Worm (Caenorhabditis elegans) whole organism, early embryonic: ENCODE measurements around the gene C34F11.8.

ENCODE experiments used
- B0310.2 ChIP-seq: sonication (generic microtip); optimal IDR thresholded peaks from 2 replicates; lab custom pipeline; 2016; ENCODE audit warnings: mild to moderate bottlenecking, missing genetic modification characterization, missing compliant biosample characterization
- F13C5.2 ChIP-seq: sonication (generic microtip); optimal IDR thresholded peaks from 2 replicates; lab custom pipeline; 2017; ENCODE audit warnings: mild to moderate bottlenecking, missing genetic modification characterization, inconsistent platforms, missing compliant biosample characterization
- aly-1 ChIP-seq: sonication (generic microtip); optimal IDR thresholded peaks from 2 replicates; lab custom pipeline; 2016; ENCODE audit warnings: missing genetic modification characterization, missing compliant biosample characterization
- ama-1 ChIP-seq: fragments of 150-350 bp; optimal IDR thresholded peaks from 2 replicates; lab custom pipeline; 2014
- ceh-13 ChIP-seq: fragments of 200-800 bp; sonication (Bioruptor generic); optimal IDR thresholded peaks from 2 replicates; lab custom pipeline; 2018; ENCODE audit warnings: mild to moderate bottlenecking, missing genetic modification characterization, missing compliant biosample characterization
- ceh-36 ChIP-seq: sonication (generic microtip); optimal IDR thresholded peaks from 2 replicates; lab custom pipeline; 2016; ENCODE audit warnings: missing genetic modification characterization, inconsistent platforms, missing compliant biosample characterization
- ets-7 ChIP-seq: sonication (generic microtip); optimal IDR thresholded peaks from 2 replicates; lab custom pipeline; 2016; ENCODE audit warnings: missing genotype, missing genetic modification characterization, missing compliant biosample characterization
- flt-1 ChIP-seq: fragments of 200-800 bp; sonication (Bioruptor generic); IDR thresholded peaks from 2 replicates; pipeline ENCODE4 v1.3.6; 2022; ENCODE audit warnings: missing genetic modification characterization, missing compliant biosample characterization
- hmbx-1 ChIP-seq: sonication (generic microtip); optimal IDR thresholded peaks from 2 replicates; lab custom pipeline; 2016; ENCODE audit warnings: mild to moderate bottlenecking, missing genetic modification characterization, missing compliant biosample characterization
- hmg-4 ChIP-seq: fragments of 200-800 bp; sonication (Bioruptor generic); optimal IDR thresholded peaks from 2 replicates; lab custom pipeline; 2018; ENCODE audit warnings: mild to moderate bottlenecking, missing genetic modification characterization, missing compliant biosample characterization
- hnd-1 ChIP-seq: sonication (generic microtip); optimal IDR thresholded peaks from 2 replicates; lab custom pipeline; 2016; ENCODE audit warnings: missing genetic modification characterization, missing compliant biosample characterization
- pes-1 ChIP-seq: fragments of 200-800 bp; sonication (Bioruptor generic); IDR thresholded peaks from 2 replicates; pipeline ENCODE4 v1.3.6; 2022; ENCODE audit warnings: missing genetic modification reagents, missing genetic modification characterization, missing compliant biosample characterization
- scrt-1 ChIP-seq: fragments of 200-800 bp; sonication (Bioruptor generic); IDR thresholded peaks from 2 replicates; pipeline ENCODE4 v1.3.6; 2022; ENCODE audit warnings: missing genetic modification characterization, missing compliant biosample characterization
- sea-1 ChIP-seq: fragments of 200-800 bp; sonication (Bioruptor generic); conservative IDR thresholded peaks from 2 replicates; pipeline ENCODE4 v1.3.6; 2022; ENCODE audit warnings: missing genetic modification characterization, missing compliant biosample characterization
- tbx-11 ChIP-seq: fragments of 200-800 bp; sonication (Bioruptor generic); IDR thresholded peaks from 2 replicates; pipeline ENCODE4 v1.3.6; 2022; ENCODE audit warnings: missing genetic modification characterization, missing compliant biosample characterization
- tbx-37 ChIP-seq: fragments of 200-800 bp; sonication (Bioruptor generic); conservative IDR thresholded peaks from 2 replicates; pipeline ENCODE4 v1.3.6; 2022; ENCODE audit warnings: missing genetic modification reagents, missing genetic modification characterization, missing compliant biosample characterization
- tra-4 ChIP-seq: sonication (generic microtip); optimal IDR thresholded peaks from 2 replicates; lab custom pipeline; 2017; ENCODE audit warnings: missing genetic modification characterization, missing compliant biosample characterization

Gene C34F11.8

DNA sequence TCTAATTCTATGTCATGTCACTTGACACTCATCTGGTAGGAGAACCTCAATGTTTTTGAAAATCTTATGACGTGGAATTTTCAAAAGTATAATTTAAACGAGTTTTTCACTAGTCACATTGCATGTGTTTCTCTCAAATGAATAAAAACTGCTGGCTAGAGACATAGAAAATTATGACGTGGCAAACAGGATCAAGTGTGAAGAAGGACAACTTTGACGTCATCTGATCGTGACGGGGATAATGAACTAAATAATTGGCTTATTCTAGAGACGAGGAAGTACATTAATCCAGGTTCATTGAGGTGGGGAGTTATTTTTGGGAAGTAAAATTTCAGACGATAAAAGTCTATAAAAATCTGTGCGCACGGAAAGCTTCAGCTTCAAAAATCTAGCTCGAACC, 27.6 kb downstream of the C34F11.8 start:
- TF ChIP-seq hmg-4 (GFP tag; lab: Kevin White, UChicago) (no peak), ceh-13 (GFP tag; lab: Kevin White, UChicago) (no peak), B0310.2 (no peak), hmbx-1 (no peak), ama-1 (lab: Kevin White, UChicago) (no peak), pes-1 (no peak), sea-1 (GFP tag; lab: Robert Waterston, UW) (no peak), flt-1 (GFP tag; lab: Robert Waterston, UW) (no peak)

DNA sequence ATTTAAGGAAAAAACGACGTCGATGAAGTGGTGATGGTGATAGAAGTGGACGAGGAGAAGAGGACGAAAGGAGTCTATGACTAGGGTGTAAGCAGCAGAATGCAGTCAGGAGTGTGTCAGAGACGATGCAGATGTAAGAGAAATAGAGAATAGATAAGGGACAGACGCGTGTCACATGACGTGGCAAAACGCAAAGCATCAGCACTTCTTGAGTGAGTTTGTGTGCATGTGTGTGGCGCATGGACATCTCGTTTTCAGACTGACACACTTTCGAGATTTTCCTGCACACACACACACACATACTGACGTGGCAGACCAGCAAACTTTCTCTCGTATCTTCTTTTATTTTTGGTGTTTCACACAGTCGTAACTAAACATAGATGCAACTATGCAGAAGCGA, 28.3 kb downstream of the C34F11.8 start:
- TF ChIP-seq pes-1 (no peak), tra-4 (tag; lab: Kevin White, UChicago) (no peak), ets-7 (tag; lab: Kevin White, UChicago) (no peak), tbx-11 (GFP tag; lab: Robert Waterston, UW) (no peak), B0310.2 (no peak), hmbx-1 (no peak), aly-1 (no peak), hnd-1 (tag; lab: Kevin White, UChicago) (no peak), F13C5.2 (tag; lab: Kevin White, UChicago) (no peak)

DNA sequence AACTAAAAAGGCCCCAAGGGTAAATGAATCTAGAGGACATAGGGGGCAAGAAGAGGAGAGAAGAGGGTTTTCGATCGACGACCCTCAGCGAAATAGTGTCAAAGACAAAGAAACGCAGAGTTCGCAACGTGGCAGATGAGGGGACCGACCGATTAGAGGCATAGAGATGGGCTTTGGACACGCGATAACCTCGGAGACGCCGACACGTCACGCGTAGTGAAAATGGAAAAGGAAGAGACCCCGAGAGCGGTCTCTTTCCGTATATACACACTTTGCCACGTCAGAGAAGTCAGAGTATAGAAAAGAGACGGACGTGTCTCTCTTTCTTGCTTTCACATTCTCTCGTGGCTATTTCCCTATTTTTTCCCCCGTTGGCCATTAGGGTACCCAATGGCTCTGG, 29.3 kb downstream of the C34F11.8 start:
- TF ChIP-seq B0310.2 (no peak), ceh-13 (GFP tag; lab: Kevin White, UChicago) (no peak), tra-4 (tag; lab: Kevin White, UChicago) (no peak), F13C5.2 (tag; lab: Kevin White, UChicago) (peak; percentile 5), ets-7 (tag; lab: Kevin White, UChicago) (no peak), sea-1 (GFP tag; lab: Robert Waterston, UW) (no peak), tbx-11 (GFP tag; lab: Robert Waterston, UW) (peak; percentile 54; the same call in 1 of the 2 replicates), hnd-1 (tag; lab: Kevin White, UChicago) (no peak), aly-1 (peak; percentile 59), pes-1 (0 out of 2 replicates have a peak, but pooled peaks have one; percentile 10), scrt-1 (GFP tag; lab: Robert Waterston, UW) (no peak), hmg-4 (GFP tag; lab: Kevin White, UChicago) (peak; percentile 53), ama-1 (lab: Kevin White, UChicago) (no peak), flt-1 (GFP tag; lab: Robert Waterston, UW) (no peak), tbx-37 (GFP tag; lab: Robert Waterston, UW) (no peak)

- TF ChIP-seq ceh-13 (GFP tag; lab: Kevin White, UChicago), result no peak
- no peak for TF ChIP-seq sea-1 (GFP tag; lab: Robert Waterston, UW)
- TF ChIP-seq flt-1 (GFP tag; lab: Robert Waterston, UW), result no peak
- TF ChIP-seq ama-1 (lab: Kevin White, UChicago), result no peak
- TF ChIP-seq scrt-1 (GFP tag; lab: Robert Waterston, UW), result no peak
- TF ChIP-seq F13C5.2 (tag; lab: Kevin White, UChicago), result no peak
- TF ChIP-seq pes-1, result no peak
- no peak for TF ChIP-seq ets-7 (tag; lab: Kevin White, UChicago)
- no peak for TF ChIP-seq tbx-37 (GFP tag; lab: Robert Waterston, UW)
- TF ChIP-seq hnd-1 (tag; lab: Kevin White, UChicago), result no peak
Measured at ce11 chrII:5180272-5180671, 30.5 kb downstream of the C34F11.8 start.

DNA sequence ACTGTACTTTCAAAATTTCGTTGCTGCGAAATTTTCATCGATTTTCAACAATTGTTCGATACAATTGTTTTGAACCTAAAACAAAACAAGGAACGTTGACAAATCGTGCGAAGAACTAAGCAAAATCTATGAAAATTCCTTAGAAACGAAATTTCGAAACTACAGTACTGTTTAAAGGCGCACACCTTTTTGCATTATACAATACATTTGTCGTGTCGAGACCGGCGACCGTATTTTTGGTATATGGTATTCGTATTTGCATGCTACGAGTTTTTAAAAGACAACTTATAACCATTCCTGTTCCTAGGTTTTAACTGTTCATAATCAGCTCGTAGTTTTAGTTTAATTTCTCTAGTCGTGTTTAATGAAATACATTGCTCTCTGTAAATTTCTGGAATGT, 32.2 kb downstream of the C34F11.8 start:
- TF ChIP-seq tbx-37 (GFP tag; lab: Robert Waterston, UW), result no peak
- TF ChIP-seq scrt-1 (GFP tag; lab: Robert Waterston, UW), result no peak
- TF ChIP-seq ceh-36 (tag; lab: Kevin White, UChicago), result no peak
- no peak for TF ChIP-seq pes-1
- TF ChIP-seq ceh-13 (GFP tag; lab: Kevin White, UChicago), result no peak
- TF ChIP-seq B0310.2, result no peak
- TF ChIP-seq hnd-1 (tag; lab: Kevin White, UChicago), result no peak
- TF ChIP-seq ama-1 (lab: Kevin White, UChicago), result no peak
- TF ChIP-seq tra-4 (tag; lab: Kevin White, UChicago), result no peak
- no peak for TF ChIP-seq hmg-4 (GFP tag; lab: Kevin White, UChicago)
- no peak for TF ChIP-seq ets-7 (tag; lab: Kevin White, UChicago)
- TF ChIP-seq tbx-11 (GFP tag; lab: Robert Waterston, UW), result no peak
- no peak for TF ChIP-seq aly-1
- TF ChIP-seq hmbx-1, result no peak
- TF ChIP-seq flt-1 (GFP tag; lab: Robert Waterston, UW), result no peak
- no peak for TF ChIP-seq sea-1 (GFP tag; lab: Robert Waterston, UW)

DNA sequence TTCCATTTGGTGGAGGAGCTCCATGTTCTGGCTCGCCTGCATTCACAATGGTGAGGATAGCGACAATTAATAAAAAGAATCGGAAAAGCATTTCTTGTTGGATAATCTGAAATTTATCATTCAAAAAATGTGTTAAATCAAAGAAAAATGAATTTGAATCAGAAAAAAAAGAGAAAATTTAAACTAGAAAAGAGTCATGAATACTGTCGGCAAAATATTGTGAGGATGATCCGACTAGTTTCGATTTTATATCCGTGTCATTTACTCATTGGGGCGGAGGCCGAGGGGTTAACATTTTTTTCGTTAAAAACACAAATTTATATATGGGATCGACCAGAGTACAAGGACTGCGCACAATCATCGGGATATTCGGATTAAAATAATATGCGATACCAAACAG, 32.9 kb downstream of the C34F11.8 start, which contains the start of gene C27D6.12:
C27D6.12 (minus strand) TSS at position 101 of the 400 bp plus-strand sequence.
- TF ChIP-seq hnd-1 (tag; lab: Kevin White, UChicago) (no peak), ama-1 (lab: Kevin White, UChicago) (no peak), sea-1 (GFP tag; lab: Robert Waterston, UW) (no peak), tbx-37 (GFP tag; lab: Robert Waterston, UW) (no peak), F13C5.2 (tag; lab: Kevin White, UChicago) (no peak), hmg-4 (GFP tag; lab: Kevin White, UChicago) (no peak), hmbx-1 (no peak), ceh-13 (GFP tag; lab: Kevin White, UChicago) (no peak), ets-7 (tag; lab: Kevin White, UChicago) (no peak), scrt-1 (GFP tag; lab: Robert Waterston, UW) (no peak), tbx-11 (GFP tag; lab: Robert Waterston, UW) (no peak), flt-1 (GFP tag; lab: Robert Waterston, UW) (no peak)

- TF ChIP-seq tbx-37 (GFP tag; lab: Robert Waterston, UW) (no peak), sea-1 (GFP tag; lab: Robert Waterston, UW) (no peak), F13C5.2 (tag; lab: Kevin White, UChicago) (no peak), hmg-4 (GFP tag; lab: Kevin White, UChicago) (no peak), ceh-36 (tag; lab: Kevin White, UChicago) (no peak), ets-7 (tag; lab: Kevin White, UChicago) (no peak), ceh-13 (GFP tag; lab: Kevin White, UChicago) (no peak), hmbx-1 (no peak), pes-1 (no peak)
Measured at ce11 chrII:5176934-5177333, 33.8 kb downstream of the C34F11.8 start.
